Worm (Caenorhabditis elegans): Measurements from ENCODE around the gene C09B9.85.
A peak's percentile ranks its signal among the peaks of the same experiment; 100 is the strongest.

Gene C09B9.85

ce11 chrIV:5045389-5045788 is 19.8 kb upstream of the C09B9.85 start, which contains the start of gene hot-9:
hot-9 (minus strand) TSS chrIV:5045489.
- no peak for TF ChIP-seq npax-4 (tag; optimal IDR thresholded peaks at IDR 0.05)
- no peak for TF ChIP-seq ceh-9 (tag; optimal IDR thresholded peaks at IDR 0.05)
- no peak for TF ChIP-seq elt-2 (tag; optimal IDR thresholded peaks at IDR 0.05)
- TF ChIP-seq ttx-3 (tag; optimal IDR thresholded peaks at IDR 0.05) = no peak
- TF ChIP-seq ets-4 (tag; optimal IDR thresholded peaks at IDR 0.05) = no peak
- TF ChIP-seq pha-4 (tag; optimal IDR thresholded peaks at IDR 0.05) = no peak
- TF ChIP-seq sdc-2 (tag; optimal IDR thresholded peaks at IDR 0.05) = no peak
- TF ChIP-seq ahr-1 (tag; optimal IDR thresholded peaks at IDR 0.05) = no peak
- TF ChIP-seq ceh-34 (tag; optimal IDR thresholded peaks at IDR 0.05) = no peak
- no peak for TF ChIP-seq tbx-7 (tag; optimal IDR thresholded peaks at IDR 0.05)
- no peak for TF ChIP-seq ceh-14 (tag; optimal IDR thresholded peaks at IDR 0.05)

ce11 chrIV:5038744-5039143 is 13.2 kb upstream of the C09B9.85 start:
- no peak for TF ChIP-seq eyg-1 (tag; optimal IDR thresholded peaks at IDR 0.05)
- no peak for TF ChIP-seq pha-2 (tag; optimal IDR thresholded peaks at IDR 0.05)
- TF ChIP-seq ttx-3 (tag; optimal IDR thresholded peaks at IDR 0.05) = peak; percentile 39
- peak; percentile 26 for TF ChIP-seq C38D4.7 (GFP tag; optimal IDR thresholded peaks at IDR 0.05)
- TF ChIP-seq hlh-15 (tag; optimal IDR thresholded peaks at IDR 0.05) = no peak
- TF ChIP-seq sox-4 (tag; optimal IDR thresholded peaks at IDR 0.05) = peak; percentile 29
- no peak for TF ChIP-seq K09A11.1 (tag; optimal IDR thresholded peaks at IDR 0.05; ENCODE audit: insufficient read depth)
- TF ChIP-seq Y22D7AL.16 (tag; optimal IDR thresholded peaks at IDR 0.05) = no peak
- no peak for TF ChIP-seq pros-1 (tag; optimal IDR thresholded peaks at IDR 0.05)
- TF ChIP-seq lin-11 (tag; optimal IDR thresholded peaks at IDR 0.05) = peak; percentile 3
- no peak for TF ChIP-seq ref-2 (tag; optimal IDR thresholded peaks at IDR 0.05)
- no peak for TF ChIP-seq unc-86 (tag; optimal IDR thresholded peaks at IDR 0.05)
- TF ChIP-seq ztf-16 (tag; optimal IDR thresholded peaks at IDR 0.05) = no peak
- TF ChIP-seq ceh-31 (tag; optimal IDR thresholded peaks at IDR 0.05) = no peak
- no peak for TF ChIP-seq hlh-30 (tag; optimal IDR thresholded peaks at IDR 0.05; ENCODE audit: insufficient read depth)
- no peak for TF ChIP-seq tbx-7 (tag; optimal IDR thresholded peaks at IDR 0.05)
- no peak for TF ChIP-seq ahr-1 (tag; optimal IDR thresholded peaks at IDR 0.05)
- TF ChIP-seq pag-3 (tag; optimal IDR thresholded peaks at IDR 0.05; ENCODE audit: borderline replicate concordance) = no peak
- peak; percentile 32 for TF ChIP-seq nhr-232 (tag; optimal IDR thresholded peaks at IDR 0.05)
- no peak for TF ChIP-seq ceh-34 (tag; optimal IDR thresholded peaks at IDR 0.05)
- no peak for TF ChIP-seq T23F11.4 (GFP tag; optimal IDR thresholded peaks at IDR 0.05)
- 0 out of 2 replicates have a peak, but pooled peaks have one; percentile 8 for TF ChIP-seq ceh-45 (GFP tag; IDR thresholded peaks at IDR 0.05)
- no peak for TF ChIP-seq pha-4 (tag; optimal IDR thresholded peaks at IDR 0.05)
- TF ChIP-seq gmeb-2 (tag; optimal IDR thresholded peaks at IDR 0.05) = peak; percentile 38
- TF ChIP-seq nfya-1 (tag; optimal IDR thresholded peaks at IDR 0.05) = peak; percentile 3
- peak; percentile 39 for TF ChIP-seq che-1 (tag; optimal IDR thresholded peaks at IDR 0.05)
- TF ChIP-seq ceh-6 (GFP tag; optimal IDR thresholded peaks at IDR 0.05) = peak; percentile 21
- no peak for TF ChIP-seq ceh-30 (tag; optimal IDR thresholded peaks at IDR 0.05)
- no peak for TF ChIP-seq F13H6.1 (tag; optimal IDR thresholded peaks at IDR 0.05)
- TF ChIP-seq pat-9 (tag; optimal IDR thresholded peaks at IDR 0.05) = peak; percentile 23

- TF ChIP-seq eyg-1 (tag; optimal IDR thresholded peaks at IDR 0.05) = no peak
- TF ChIP-seq sdc-2 (tag; optimal IDR thresholded peaks at IDR 0.05) = no peak
Observed at ce11 chrIV:5037489-5037888, 11.9 kb upstream of the C09B9.85 start, which contains the start of gene C09B9.1. C09B9.1 (plus strand) TSS chrIV:5037789.

- TF ChIP-seq pha-4 (tag; optimal IDR thresholded peaks at IDR 0.05) (no peak), nhr-232 (tag; optimal IDR thresholded peaks at IDR 0.05) (no peak), tbx-2 (tag; optimal IDR thresholded peaks at IDR 0.05) (no peak), ceh-9 (tag; optimal IDR thresholded peaks at IDR 0.05) (no peak), ceh-14 (tag; optimal IDR thresholded peaks at IDR 0.05) (no peak), ceh-24 (tag; optimal IDR thresholded peaks at IDR 0.05) (no peak), elt-2 (tag; optimal IDR thresholded peaks at IDR 0.05) (no peak), mec-3 (tag; optimal IDR thresholded peaks at IDR 0.05; ENCODE audit: borderline replicate concordance) (no peak), ceh-2 (tag; optimal IDR thresholded peaks at IDR 0.05) (no peak), unc-55 (GFP tag; optimal IDR thresholded peaks at IDR 0.05) (no peak), gmeb-2 (tag; optimal IDR thresholded peaks at IDR 0.05) (no peak), ceh-34 (tag; optimal IDR thresholded peaks at IDR 0.05) (no peak), hlh-6 (tag; optimal IDR thresholded peaks at IDR 0.05) (no peak)
Observed at ce11 chrIV:5033276-5033675, 7.7 kb upstream of the C09B9.85 start, which contains the start of gene C09B9.4. C09B9.4 (minus strand) TSS chrIV:5033376.

Measured in whole organism, late embryonic.